Worm (Caenorhabditis elegans): ENCODE measurements around the gene F26F2.5.

ce11 chrV:20574314-20574713, 822 bp downstream of the F26F2.5 start, which contains the start of gene clec-263:
- TF ChIP-seq flt-1 (GFP tag; IDR thresholded peaks at IDR 0.05) (no peak), tab-1 (GFP tag; IDR thresholded peaks at IDR 0.05) (no peak), cog-1 (tag; optimal IDR thresholded peaks at IDR 0.05) (no peak), T22C8.4 (GFP tag; IDR thresholded peaks at IDR 0.05) (no peak), ztf-29 (GFP tag; IDR thresholded peaks at IDR 0.05) (no peak), ref-1 (GFP tag; conservative IDR thresholded peaks at IDR 0.05) (no peak)

All from whole organism, midembryonic.